Worm (Caenorhabditis elegans): ENCODE data around the gene bath-28.
A peak's percentile ranks its signal among the peaks of the same experiment; 100 is the strongest.

The bath-28 gene

DNA sequence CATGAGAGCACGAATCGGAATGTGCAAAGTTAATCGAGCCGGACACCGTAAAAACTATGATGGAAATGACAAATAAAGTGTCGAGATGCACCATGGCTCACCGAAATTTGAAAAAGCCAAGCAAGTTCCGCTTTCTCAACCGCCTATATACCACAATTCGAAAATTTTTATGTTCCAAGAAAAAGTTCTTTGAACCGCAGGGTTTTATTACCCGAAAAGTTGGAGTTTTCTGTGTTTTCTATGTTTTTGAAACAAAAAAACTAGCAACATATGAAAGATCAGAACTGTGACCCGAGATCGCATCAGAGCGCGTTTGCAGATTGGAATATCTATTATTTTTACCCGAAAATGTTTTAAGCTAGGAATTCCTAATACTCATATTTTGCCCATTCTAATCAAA lies 17.7 kb downstream of the bath-28 start, which contains the start of gene Y46D2A.3:
Gene Y46D2A.3, minus strand, starts transcription at position 101 of the 400 bp plus-strand sequence.
- no peak for TF ChIP-seq pros-1 (tag; optimal IDR thresholded peaks at IDR 0.05)
- no peak for TF ChIP-seq hlh-8 (tag; optimal IDR thresholded peaks at IDR 0.05)
- TF ChIP-seq unc-42 (tag; optimal IDR thresholded peaks at IDR 0.05) = no peak
- no peak for TF ChIP-seq ceh-6 (GFP tag; optimal IDR thresholded peaks at IDR 0.05)
- TF ChIP-seq ztf-16 (tag; optimal IDR thresholded peaks at IDR 0.05) = no peak
- TF ChIP-seq mec-3 (tag; optimal IDR thresholded peaks at IDR 0.05; ENCODE audit: borderline replicate concordance) = no peak
- TF ChIP-seq fax-1 (tag; optimal IDR thresholded peaks at IDR 0.05) = no peak
- TF ChIP-seq pat-9 (tag; optimal IDR thresholded peaks at IDR 0.05) = no peak
- TF ChIP-seq rnt-1 (tag; optimal IDR thresholded peaks at IDR 0.05) = no peak

DNA sequence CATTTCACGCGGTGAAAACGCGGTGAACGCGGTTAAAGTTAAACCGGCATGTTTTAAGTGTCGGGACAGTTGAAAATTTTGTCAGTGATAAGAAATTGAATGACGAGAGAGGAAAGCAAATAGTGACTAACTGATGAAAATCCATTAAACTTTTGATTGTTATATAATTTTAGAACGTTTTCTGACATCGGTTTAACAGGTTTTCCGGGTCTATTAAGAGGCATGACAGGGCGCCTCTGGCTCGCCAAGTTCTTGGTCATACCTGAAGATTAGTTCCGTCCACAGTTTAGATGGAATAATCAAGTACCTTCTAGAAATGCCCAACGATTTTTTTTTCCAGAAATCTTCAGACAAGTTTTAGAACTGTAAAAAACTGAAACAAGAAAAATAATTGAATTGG lies 21.6 kb downstream of the bath-28 start, which contains the start of gene Y46D2A.2:
Gene Y46D2A.2, minus strand, starts transcription at position 101 of the 400 bp plus-strand sequence.
- no peak for TF ChIP-seq ceh-30 (tag; optimal IDR thresholded peaks at IDR 0.05)
- no peak for TF ChIP-seq rnt-1 (tag; optimal IDR thresholded peaks at IDR 0.05)
- no peak for TF ChIP-seq pax-1 (tag; optimal IDR thresholded peaks at IDR 0.05)
- no peak for TF ChIP-seq ceh-6 (GFP tag; optimal IDR thresholded peaks at IDR 0.05)
- no peak for TF ChIP-seq unc-55 (GFP tag; optimal IDR thresholded peaks at IDR 0.05)
- no peak for TF ChIP-seq pag-3 (tag; optimal IDR thresholded peaks at IDR 0.05; ENCODE audit: borderline replicate concordance)
- TF ChIP-seq ceh-18 (tag; optimal IDR thresholded peaks at IDR 0.05) = no peak
- no peak for TF ChIP-seq pha-2 (tag; optimal IDR thresholded peaks at IDR 0.05)
- TF ChIP-seq ceh-45 (GFP tag; IDR thresholded peaks at IDR 0.05) = no peak
- TF ChIP-seq ceh-24 (tag; optimal IDR thresholded peaks at IDR 0.05) = no peak
- TF ChIP-seq eyg-1 (tag; optimal IDR thresholded peaks at IDR 0.05) = no peak

DNA sequence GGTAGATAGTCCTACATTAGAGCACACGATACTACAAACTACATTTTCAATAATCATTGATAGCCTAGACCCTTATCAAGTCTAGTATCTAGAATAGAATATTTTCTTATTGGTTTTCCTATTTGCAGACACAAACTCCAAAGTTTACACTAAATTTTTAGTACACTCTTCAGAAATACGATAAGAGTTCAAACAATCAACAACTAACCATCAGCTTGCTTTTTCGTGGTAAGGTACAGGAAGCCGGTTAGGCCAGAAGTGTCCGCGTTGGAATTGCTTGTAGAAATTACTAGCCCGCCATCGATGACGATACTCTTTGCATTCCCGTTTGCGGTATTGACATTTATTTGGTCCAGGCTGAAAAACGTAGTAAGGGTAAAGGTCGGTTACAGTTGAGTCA lies 22.5 kb downstream of the bath-28 start, which contains the start of gene Y46D2A.1:
Gene Y46D2A.1, plus strand, starts transcription at position 301 of the 400 bp plus-strand sequence.
- TF ChIP-seq hlh-8 (tag; optimal IDR thresholded peaks at IDR 0.05) (no peak), pros-1 (tag; optimal IDR thresholded peaks at IDR 0.05) (no peak), sox-4 (tag; optimal IDR thresholded peaks at IDR 0.05) (no peak), pag-3 (tag; optimal IDR thresholded peaks at IDR 0.05; ENCODE audit: borderline replicate concordance) (no peak), pha-2 (tag; optimal IDR thresholded peaks at IDR 0.05) (no peak), hlh-15 (tag; optimal IDR thresholded peaks at IDR 0.05) (no peak), tbx-2 (tag; optimal IDR thresholded peaks at IDR 0.05) (no peak), ceh-30 (tag; optimal IDR thresholded peaks at IDR 0.05) (no peak), hlh-30 (tag; optimal IDR thresholded peaks at IDR 0.05; ENCODE audit: insufficient read depth) (no peak)

DNA sequence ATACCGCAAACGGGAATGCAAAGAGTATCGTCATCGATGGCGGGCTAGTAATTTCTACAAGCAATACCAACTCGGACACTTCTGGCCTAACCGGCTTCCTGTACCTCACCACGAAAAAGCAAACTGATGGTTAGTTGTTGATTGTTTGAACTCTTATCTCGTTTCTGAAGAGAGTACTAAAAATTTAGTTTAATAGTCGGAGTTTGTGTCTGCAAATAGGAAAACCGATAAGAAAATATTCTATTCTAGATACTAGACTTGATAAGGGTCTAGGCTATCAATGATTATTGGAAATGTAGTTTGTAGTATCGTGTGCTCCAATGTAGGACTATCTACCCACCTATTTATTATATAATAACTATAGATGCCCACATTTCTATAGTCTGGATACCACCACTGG lies 25.9 kb downstream of the bath-28 start:
- peak; percentile 76 for TF ChIP-seq elt-2 (tag; optimal IDR thresholded peaks at IDR 0.05)
- no peak for TF ChIP-seq mec-3 (tag; optimal IDR thresholded peaks at IDR 0.05; ENCODE audit: borderline replicate concordance)
- TF ChIP-seq fkh-10 (GFP tag; optimal IDR thresholded peaks at IDR 0.05) = no peak

DNA sequence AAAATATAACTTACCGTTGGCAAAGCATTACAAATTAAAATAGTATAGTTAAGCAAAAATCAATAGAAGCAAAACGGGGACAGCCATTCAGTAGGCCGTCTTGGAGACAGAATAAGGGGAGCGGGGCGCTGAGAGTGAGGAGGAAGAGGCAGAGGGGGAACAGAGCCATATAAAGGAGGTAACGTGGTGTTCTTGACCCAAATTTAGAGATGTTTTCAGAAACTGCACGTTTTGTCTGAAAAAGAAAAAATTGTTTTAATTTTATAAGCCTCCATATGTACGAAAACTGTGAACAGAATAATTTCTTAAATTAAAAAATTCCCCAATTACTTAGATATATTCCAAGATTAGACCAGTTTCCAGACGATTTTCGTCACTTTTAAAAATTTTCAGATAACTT lies 31.3 kb downstream of the bath-28 start, which contains the start of gene F39E9.6:
Gene F39E9.6, minus strand, starts transcription at position 101 of the 400 bp plus-strand sequence.
- TF ChIP-seq hlh-6 (tag; optimal IDR thresholded peaks at IDR 0.05) (no peak), ztf-16 (tag; optimal IDR thresholded peaks at IDR 0.05) (no peak), elt-2 (tag; optimal IDR thresholded peaks at IDR 0.05) (no peak), ama-1 (optimal IDR thresholded peaks at IDR 0.05) (no peak), ceh-9 (tag; optimal IDR thresholded peaks at IDR 0.05) (no peak), pag-3 (tag; optimal IDR thresholded peaks at IDR 0.05; ENCODE audit: borderline replicate concordance) (no peak), ceh-31 (tag; optimal IDR thresholded peaks at IDR 0.05) (no peak), ceh-14 (tag; optimal IDR thresholded peaks at IDR 0.05) (no peak), ceh-18 (tag; optimal IDR thresholded peaks at IDR 0.05) (no peak), che-1 (tag; optimal IDR thresholded peaks at IDR 0.05) (no peak), syd-9 (tag; optimal IDR thresholded peaks at IDR 0.05) (no peak), ceh-22 (tag; optimal IDR thresholded peaks at IDR 0.05) (no peak)
